Worm (Caenorhabditis elegans) whole organism, dauer: ENCODE data around the gene tceb-3.
"Not testable (repeated sequence)": the region's sequence is repeated elsewhere in the genome, so short reads cannot be mapped to it uniquely, and the experiment has no call there.

ENCODE experiments used
- unc-62 ChIP-seq: sonication (generic microtip); optimal IDR thresholded peaks from 2 replicates; lab custom pipeline; 2017; ENCODE audit warnings: missing biosample characterization, missing genetic modification reagents, missing genetic modification characterization

Gene tceb-3

ce11 chrII:10922874-10923273, 24.3 kb downstream of the tceb-3 start, which contains the start of gene Y19D2B.1:
Gene Y19D2B.1 (minus strand): TSS chrII:10922974.
- TF ChIP-seq unc-62 = not testable (repeated sequence)

- no peak for TF ChIP-seq unc-62
Observed at ce11 chrII:10918293-10918756, 28.9 kb downstream of the tceb-3 start, which contains the start of gene tba-4. Gene tba-4 (plus strand): TSS chrII:10918706.

ce11 chrII:10917174-10917573, 30.0 kb downstream of the tceb-3 start, which contains the start of gene F44F4.10:
Gene F44F4.10 (minus strand): TSS chrII:10917274.
- TF ChIP-seq unc-62 = no peak

ce11 chrII:10915732-10916131, 31.5 kb downstream of the tceb-3 start, which contains the start of gene F44F4.9:
Gene F44F4.9 (minus strand): TSS chrII:10915832.
- TF ChIP-seq unc-62 = no peak

- TF ChIP-seq unc-62 = no peak
Observed at ce11 chrII:10914366-10914765, 32.9 kb downstream of the tceb-3 start, which contains the start of gene F44F4.15. Gene F44F4.15 (plus strand): TSS chrII:10914666.

- TF ChIP-seq unc-62 = no peak
Observed at ce11 chrII:10912995-10913394, 34.2 kb downstream of the tceb-3 start.

- no peak for TF ChIP-seq unc-62
Observed at ce11 chrII:10910219-10910618, 37.0 kb downstream of the tceb-3 start, which contains the start of gene sra-11. Gene sra-11 (minus strand): TSS chrII:10910319.

ce11 chrII:10904379-10904778, 42.8 kb downstream of the tceb-3 start, which contains the start of gene sra-12:
Gene sra-12 (minus strand): TSS chrII:10904479.
- TF ChIP-seq unc-62 = not testable (repeated sequence)

- TF ChIP-seq unc-62 = no peak
Observed at ce11 chrII:10902104-10902503, 45.1 kb downstream of the tceb-3 start, which contains the start of gene gly-1. Gene gly-1 (minus strand): TSS chrII:10902204.

ce11 chrII:10898998-10899397, 48.2 kb downstream of the tceb-3 start:
- TF ChIP-seq unc-62 = no peak

- TF ChIP-seq unc-62 = no peak
Observed at ce11 chrII:10895959-10896358, 51.3 kb downstream of the tceb-3 start.

- no peak for TF ChIP-seq unc-62
Observed at ce11 chrII:10894996-10895395, 52.2 kb downstream of the tceb-3 start, which contains the start of gene sra-10. Gene sra-10 (minus strand): TSS chrII:10895096.
